Worm (Caenorhabditis elegans): ENCODE results near the gene srd-42.

The srd-42 gene

DNA sequence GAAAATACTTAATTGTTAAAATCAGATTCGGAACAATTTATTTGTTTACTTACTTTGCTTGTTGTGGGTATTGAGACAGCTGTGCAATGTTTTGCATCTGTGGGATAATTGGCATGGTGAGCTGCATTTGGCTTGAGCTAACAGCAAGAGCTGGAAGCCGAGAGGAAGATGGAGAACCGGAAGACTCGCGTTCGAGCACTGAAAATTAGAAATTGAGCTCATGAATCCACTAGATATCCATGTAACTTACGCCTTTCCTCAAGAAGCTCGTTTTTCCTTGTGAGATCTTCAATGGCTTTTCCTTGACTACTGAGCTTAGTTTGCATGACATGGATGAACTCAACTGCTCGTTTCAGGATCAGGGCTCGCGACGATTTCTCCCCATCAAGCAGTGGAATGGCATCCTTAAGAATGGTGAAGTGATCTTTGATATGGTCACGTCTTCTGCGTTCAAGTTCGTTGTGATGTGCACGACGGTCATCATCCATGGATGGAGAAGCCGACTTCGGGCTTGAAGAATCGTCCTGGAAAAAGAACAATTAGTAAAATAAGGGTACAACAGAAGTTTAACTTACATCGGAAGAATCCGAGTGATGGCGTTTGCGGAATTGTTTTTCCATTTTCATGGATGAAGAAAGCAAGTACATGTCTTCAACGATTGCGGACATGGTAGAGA is 47.0 kb upstream of the srd-42 start:
- TF ChIP-seq die-1 (tag; optimal IDR thresholded peaks at IDR 0.05): no peak
- TF ChIP-seq lin-35 (GFP tag; optimal IDR thresholded peaks at IDR 0.05): peak in 1 of 3 experiments; percentile 57
- TF ChIP-seq Y53G8AR.9 (GFP tag; conservative IDR thresholded peaks at IDR 0.05): peak; percentile 22
- peak; percentile 84 for TF ChIP-seq ama-1 (optimal IDR thresholded peaks at IDR 0.05)
- no peak for TF ChIP-seq ama-1 (GFP tag; optimal IDR thresholded peaks at IDR 0.05)
- peak; percentile 71; the same call in 1 of the 2 replicates for TF ChIP-seq Y56A3A.18 (GFP tag; IDR thresholded peaks at IDR 0.05)
- peak; percentile 73 for TF ChIP-seq repo-1 (tag; optimal IDR thresholded peaks at IDR 0.05)
- peak; percentile 16 for TF ChIP-seq fkh-3 (tag; optimal IDR thresholded peaks at IDR 0.05)
- TF ChIP-seq hmg-20 (GFP tag; IDR thresholded peaks at IDR 0.05): no peak

DNA sequence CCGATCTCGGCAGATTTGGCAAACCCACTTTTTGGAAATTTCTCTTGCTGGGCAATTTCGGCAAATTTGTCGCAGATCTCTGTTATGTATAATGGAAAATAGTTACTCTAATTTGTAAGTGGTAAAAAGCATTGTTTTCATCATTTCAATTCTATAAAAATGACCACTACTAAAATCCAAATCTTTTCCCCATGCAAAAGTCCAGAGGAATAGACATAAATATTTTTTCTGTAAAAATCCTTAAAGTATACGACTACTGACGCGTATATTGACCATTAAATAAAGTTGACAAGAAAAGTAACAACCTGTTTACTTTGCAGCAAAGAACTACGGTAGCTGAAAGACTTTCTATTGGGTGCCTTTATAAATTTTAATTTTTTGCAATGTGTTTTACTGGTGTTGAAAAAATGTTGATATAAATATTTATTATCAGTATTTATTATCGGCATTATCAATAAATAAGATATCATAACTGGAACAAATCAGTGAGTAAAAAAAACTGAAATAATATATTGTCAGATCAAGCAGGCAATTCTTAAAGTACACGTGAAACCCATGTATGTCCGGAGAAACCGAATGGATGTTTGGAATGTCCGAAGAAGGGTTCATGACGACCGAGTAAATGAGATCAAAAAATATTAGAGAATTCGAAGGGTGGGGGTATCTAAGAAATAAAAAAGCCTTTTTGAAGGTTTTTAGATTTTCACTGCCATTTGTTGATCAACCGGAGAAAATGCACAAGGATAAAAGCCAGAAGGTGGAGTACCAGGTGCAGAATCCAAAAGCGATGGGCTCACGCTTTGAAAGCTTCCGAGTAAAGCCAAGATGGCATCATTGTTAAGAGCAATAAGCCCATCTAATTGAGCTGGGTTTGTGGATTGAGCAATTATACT is 46.2 kb upstream of the srd-42 start:
- TF ChIP-seq bed-1 (GFP tag; IDR thresholded peaks at IDR 0.05) (no peak), madf-10 (tag; optimal IDR thresholded peaks at IDR 0.05) (peak; percentile 23), D2030.7 (GFP tag; IDR thresholded peaks at IDR 0.05) (no peak), cebp-2 (GFP tag; IDR thresholded peaks at IDR 0.05) (0 out of 2 replicates have a peak, but pooled peaks have one; percentile 4), atf-7 (tag; optimal IDR thresholded peaks at IDR 0.05) (peak; percentile 39), madf-3 (GFP tag; IDR thresholded peaks at IDR 0.05) (0 out of 2 replicates have a peak, but pooled peaks have one; percentile 24), rcor-1 (GFP tag; IDR thresholded peaks at IDR 0.05) (no peak), sea-2 (GFP tag; IDR thresholded peaks at IDR 0.05) (no peak), lin-40 (tag; optimal IDR thresholded peaks at IDR 0.05) (peak; percentile 65), nfya-2 (GFP tag; IDR thresholded peaks at IDR 0.05) (no peak), sptf-2 (GFP tag; optimal IDR thresholded peaks at IDR 0.05) (no peak), F49E8.2 (tag; optimal IDR thresholded peaks at IDR 0.05; ENCODE audit: insufficient read depth) (no peak), nhr-80 (tag; optimal IDR thresholded peaks at IDR 0.05) (peak; percentile 44), efl-1 (GFP tag; optimal IDR thresholded peaks at IDR 0.05) (no peak), F33H1.4 (GFP tag; IDR thresholded peaks at IDR 0.05) (no peak), snpc-1.1 (tag; optimal IDR thresholded peaks at IDR 0.05; ENCODE audit: insufficient read depth) (no peak), attf-3 (GFP tag; conservative IDR thresholded peaks at IDR 0.05) (no peak), sdz-38 (tag; optimal IDR thresholded peaks at IDR 0.05) (no peak), nhr-27 (tag; optimal IDR thresholded peaks at IDR 0.05) (peak; percentile 34), repo-1 (tag; optimal IDR thresholded peaks at IDR 0.05) (peak; percentile 88), tlf-1 (GFP tag; optimal IDR thresholded peaks at IDR 0.05) (peak; percentile 39), egl-44 (GFP tag; IDR thresholded peaks at IDR 0.05) (no peak), lag-1 (GFP tag; IDR thresholded peaks at IDR 0.05) (no peak), ztf-6 (GFP tag; IDR thresholded peaks at IDR 0.05) (no peak), aptf-2 (GFP tag; conservative IDR thresholded peaks at IDR 0.05) (no peak), fkh-3 (tag; optimal IDR thresholded peaks at IDR 0.05) (no peak), C06A6.2 (GFP tag; conservative IDR thresholded peaks at IDR 0.05) (0 out of 2 replicates have a peak, but pooled peaks have one; percentile 11), lin-26 (GFP tag; IDR thresholded peaks at IDR 0.05) (peak; percentile 52; the same call in 1 of the 2 replicates), gei-17 (GFP tag; optimal IDR thresholded peaks at IDR 0.05) (peak; percentile 67), Y95B8A.8 (GFP tag; IDR thresholded peaks at IDR 0.05) (no peak), ceh-100 (GFP tag; IDR thresholded peaks at IDR 0.05) (no peak), ztf-3 (GFP tag; optimal IDR thresholded peaks at IDR 0.05) (no peak), F52B5.7 (tag; optimal IDR thresholded peaks at IDR 0.05) (no peak), lsy-27 (tag; optimal IDR thresholded peaks at IDR 0.05; ENCODE audit: borderline replicate concordance, insufficient read depth) (no peak), hmg-1.2 (GFP tag; IDR thresholded peaks at IDR 0.05) (no peak), snpc-1.3 (tag; optimal IDR thresholded peaks at IDR 0.05; ENCODE audit: insufficient read depth) (no peak), lin-54 (GFP tag; optimal IDR thresholded peaks at IDR 0.05) (peak; percentile 1)
